Worm (Caenorhabditis elegans): ENCODE measurements around the gene pps-1.

The pps-1 gene

ce11 chrIV:10176252-10176730, 14.5 kb downstream of the pps-1 start, which contains the start of gene rack-1:
Gene rack-1, plus strand, starts transcription at chrIV:10176680.
- TF ChIP-seq jun-1 (tag; optimal IDR thresholded peaks at IDR 0.05) (peak; percentile 41), ztf-4 (tag; optimal IDR thresholded peaks at IDR 0.05) (no peak), lin-15B (tag; optimal IDR thresholded peaks at IDR 0.05) (peak; percentile 31), nhr-85 (tag) (peak; percentile 76), grh-1 (GFP tag; IDR thresholded peaks at IDR 0.05) (no peak), elt-3 (tag; optimal IDR thresholded peaks at IDR 0.05) (peak in 1 of 6 experiments; percentile 51), rnt-1 (tag; optimal IDR thresholded peaks at IDR 0.05) (peak; percentile 46), F16B12.6 (tag; optimal IDR thresholded peaks at IDR 0.05) (peak; percentile 39), lin-14 (GFP tag; optimal IDR thresholded peaks at IDR 0.05) (peak; percentile 71), nhr-90 (tag; optimal IDR thresholded peaks at IDR 0.05; ENCODE audit: poor library complexity) (peak; percentile 31), aha-1 (tag; optimal IDR thresholded peaks at IDR 0.05) (no peak), C16A3.4 (tag; optimal IDR thresholded peaks at IDR 0.05) (peak; percentile 60), nhr-19 (GFP tag; conservative IDR thresholded peaks at IDR 0.05) (peak; percentile 29; the same call in 1 of the 2 replicates), dsc-1 (tag; optimal IDR thresholded peaks at IDR 0.05) (peak; percentile 35), nhr-77 (tag; optimal IDR thresholded peaks at IDR 0.05) (peak; percentile 21), elt-2 (tag; optimal IDR thresholded peaks at IDR 0.05) (peak; percentile 19), ceh-82 (tag; optimal IDR thresholded peaks at IDR 0.05) (peak in 2 of 3 experiments; percentile 32 to 75), C04F5.9 (tag; optimal IDR thresholded peaks at IDR 0.05) (no peak), irx-1 (tag; optimal IDR thresholded peaks at IDR 0.05) (peak; percentile 17), dpl-1 (GFP tag; optimal IDR thresholded peaks at IDR 0.05) (peak; percentile 48 to 71 (median 52)), xbp-1 (tag; optimal IDR thresholded peaks at IDR 0.05) (peak; percentile 59), mep-1 (tag; optimal IDR thresholded peaks at IDR 0.05) (peak; percentile 64), blmp-1 (tag; optimal IDR thresholded peaks at IDR 0.05) (peak; percentile 47), unc-130 (tag; optimal IDR thresholded peaks at IDR 0.05) (peak; percentile 58), isw-1 (GFP tag; IDR thresholded peaks at IDR 0.05) (peak; percentile 7; the same call in 1 of the 2 replicates), swsn-7 (tag; optimal IDR thresholded peaks at IDR 0.05) (peak; percentile 50), snu-23 (GFP tag; optimal IDR thresholded peaks at IDR 0.05) (peak; percentile 68), ets-5 (GFP tag; IDR thresholded peaks at IDR 0.05) (no peak), tbx-2 (tag; optimal IDR thresholded peaks at IDR 0.05) (peak; percentile 47), ceh-8 (GFP tag; optimal IDR thresholded peaks at IDR 0.05) (no peak), lsy-2 (tag; optimal IDR thresholded peaks at IDR 0.05) (peak; percentile 67 to 84), skn-1 (tag; optimal IDR thresholded peaks at IDR 0.05) (peak; percentile 26), egl-13 (tag; optimal IDR thresholded peaks at IDR 0.05) (no peak), mdl-1 (tag; optimal IDR thresholded peaks at IDR 0.05) (peak in 1 of 2 experiments; percentile 38), nhr-47 (tag; optimal IDR thresholded peaks at IDR 0.05) (peak; percentile 59), nhr-28 (tag; optimal IDR thresholded peaks at IDR 0.05) (no peak), nhr-71 (tag; optimal IDR thresholded peaks at IDR 0.05) (peak; percentile 74), efl-1 (optimal IDR thresholded peaks at IDR 0.05) (peak; percentile 68 to 72), efl-1 (GFP tag; optimal IDR thresholded peaks at IDR 0.05 in 1 of 2) (peak; percentile 65 to 93), fkh-8 (tag; optimal IDR thresholded peaks at IDR 0.05) (peak; percentile 58), unc-30 (tag; optimal IDR thresholded peaks at IDR 0.05) (no peak), snpc-4 (tag; optimal IDR thresholded peaks at IDR 0.05) (peak; percentile 15), nhr-20 (tag; optimal IDR thresholded peaks at IDR 0.05) (peak; percentile 65), lin-35 (GFP tag; optimal IDR thresholded peaks at IDR 0.05) (peak; percentile 66 to 70)

DNA sequence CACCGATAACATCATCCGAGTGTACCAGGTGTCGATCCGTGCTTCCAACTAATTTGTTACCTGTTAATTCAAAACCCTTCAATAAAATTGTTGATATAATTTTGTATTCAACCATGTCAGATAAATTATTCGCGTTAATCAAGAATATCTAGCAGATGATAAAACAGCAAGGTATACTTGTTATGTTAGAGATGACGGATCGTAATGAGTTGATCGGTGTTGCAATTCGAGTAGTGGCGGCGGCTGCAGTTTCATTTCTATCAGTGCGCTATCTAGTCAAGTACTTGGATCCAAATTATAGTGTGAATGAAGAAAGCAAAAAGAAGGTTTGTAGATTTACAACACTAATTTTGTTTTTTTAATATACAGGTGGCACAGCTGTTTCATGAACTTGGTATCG, 16.0 kb downstream of the pps-1 start, which contains the start of gene mspn-1:
TSS of gene mspn-1 (plus strand) at position 190 of the 400 bp plus-strand sequence.
- TF ChIP-seq nhr-90 (tag; optimal IDR thresholded peaks at IDR 0.05; ENCODE audit: poor library complexity), result no peak
- peak in 1 of 2 experiments; percentile 25 for TF ChIP-seq lsy-2 (tag; optimal IDR thresholded peaks at IDR 0.05)
- no peak for TF ChIP-seq nhr-20 (tag; optimal IDR thresholded peaks at IDR 0.05)
- TF ChIP-seq grh-1 (GFP tag; IDR thresholded peaks at IDR 0.05), result no peak
- TF ChIP-seq C34B4.2 (tag; optimal IDR thresholded peaks at IDR 0.05), result no peak
- no peak for TF ChIP-seq unc-98 (GFP tag; IDR thresholded peaks at IDR 0.05)
- peak; percentile 27 for TF ChIP-seq aly-2 (tag; optimal IDR thresholded peaks at IDR 0.05)
